Worm (Caenorhabditis elegans) whole organism, L1 larva: ENCODE results near the gene szy-20.

ENCODE experiments used
- C16A3.4 ChIP-seq: fragments of 150-350 bp; optimal IDR thresholded peaks from 2 replicates; lab custom pipeline; 2014; ENCODE audit warnings: missing biosample characterization, missing genetic modification characterization
- C34B4.2 ChIP-seq: sonication (generic microtip); optimal IDR thresholded peaks from 2 replicates; lab custom pipeline; 2017; ENCODE audit warnings: mild to moderate bottlenecking, missing genetic modification characterization, missing compliant biosample characterization
- aha-1 ChIP-seq: fragments of 150-350 bp; optimal IDR thresholded peaks from 2 replicates; lab custom pipeline; 2014; ENCODE audit warnings: missing biosample characterization, missing genetic modification characterization
- ama-1 ChIP-seq: fragments of 150-350 bp; optimal IDR thresholded peaks from 2 replicates; lab custom pipeline; 2014
- ceh-82 ChIP-seq, 3 experiments: fragments of 150-350 bp in 1 of 3; sonication (generic microtip) in 2 of 3; optimal IDR thresholded peaks; 2 replicates each; lab custom pipeline; 2014 to 2017; ENCODE audit warnings: missing biosample characterization in 3 of 3, missing genetic modification characterization in 3 of 3
- ceh-88 ChIP-seq: fragments of 200-800 bp; sonication (Bioruptor generic); IDR thresholded peaks from 2 replicates; pipeline ENCODE4 v1.3.6; 2022; ENCODE audit warnings: missing genetic modification characterization, missing compliant biosample characterization
- dsc-1 ChIP-seq: sonication (generic microtip); optimal IDR thresholded peaks from 2 replicates; lab custom pipeline; 2016; ENCODE audit warnings: mild to moderate bottlenecking, missing genetic modification characterization, missing compliant biosample characterization
- efl-1 ChIP-seq, 4 experiments: fragments of 150-350 bp; optimal IDR thresholded peaks in 3 of 4; peaks in 1 of 4; 1 replicate in 1 of 4; 2 replicates in 3 of 4; lab custom pipeline; 2014; ENCODE audit warnings: missing biosample characterization in 2 of 4, missing genetic modification characterization in 2 of 4, missing genetic modification reagents in 2 of 4
- efl-3 ChIP-seq: fragments of 200-800 bp; sonication (Bioruptor generic); optimal IDR thresholded peaks from 2 replicates; lab custom pipeline; 2018; ENCODE audit warnings: mild to moderate bottlenecking, missing genetic modification characterization, missing compliant biosample characterization
- egl-13 ChIP-seq: sonication (generic microtip); optimal IDR thresholded peaks from 2 replicates; lab custom pipeline; 2016; ENCODE audit warnings: missing genotype, missing genetic modification reagents, missing genetic modification characterization, missing compliant biosample characterization
- elt-2 ChIP-seq: sonication (generic microtip); optimal IDR thresholded peaks from 2 replicates; lab custom pipeline; 2016; ENCODE audit warnings: missing genetic modification characterization, mild to moderate bottlenecking, inconsistent platforms, missing compliant biosample characterization, missing genetic modification reagents
- fkh-4 ChIP-seq: sonication (generic microtip); optimal IDR thresholded peaks from 2 replicates; lab custom pipeline; 2016; ENCODE audit warnings: missing compliant biosample characterization, missing genetic modification characterization, borderline replicate concordance
- fkh-8 ChIP-seq: sonication (generic microtip); optimal IDR thresholded peaks from 2 replicates; lab custom pipeline; 2016; ENCODE audit warnings: mild to moderate bottlenecking, missing genetic modification characterization, missing compliant biosample characterization
- lin-14 ChIP-seq: fragments of 200-800 bp; sonication (Bioruptor generic); optimal IDR thresholded peaks from 2 replicates; lab custom pipeline; 2018; ENCODE audit warnings: mild to moderate bottlenecking, missing genetic modification characterization, moderate library complexity, missing compliant biosample characterization
- lin-15B ChIP-seq: fragments of 150-350 bp; sonication (generic microtip); optimal IDR thresholded peaks from 3 replicates; lab custom pipeline; 2014; ENCODE audit warnings: missing biosample characterization, missing genetic modification characterization
- lin-35 ChIP-seq, 2 experiments: fragments of 150-350 bp; optimal IDR thresholded peaks; 2 replicates each; lab custom pipeline; 2014; ENCODE audit warnings: missing biosample characterization in 2 of 2, missing genetic modification characterization in 2 of 2, missing genetic modification reagents in 2 of 2
- lin-39 ChIP-seq: fragments of 150-350 bp; optimal IDR thresholded peaks from 2 replicates; lab custom pipeline; 2014; ENCODE audit warnings: missing biosample characterization, missing genetic modification reagents, missing genetic modification characterization
- mab-9 ChIP-seq: fragments of 200-800 bp; sonication (Bioruptor generic); IDR thresholded peaks from 2 replicates; pipeline ENCODE4 v1.3.6; 2022; ENCODE audit warnings: missing genetic modification reagents, missing genetic modification characterization, missing compliant biosample characterization
- mdl-1 ChIP-seq, 2 experiments: fragments of 150-350 bp; optimal IDR thresholded peaks; 2 replicates each; lab custom pipeline; 2014 to 2017; ENCODE audit warnings: missing biosample characterization in 2 of 2, missing genetic modification characterization in 2 of 2, inconsistent platforms in 1 of 2
- mef-2 ChIP-seq: fragments of 150-350 bp; optimal IDR thresholded peaks from 2 replicates; lab custom pipeline; 2014; ENCODE audit warnings: missing biosample characterization, missing genetic modification characterization
- mep-1 ChIP-seq: fragments of 150-350 bp; optimal IDR thresholded peaks from 2 replicates; lab custom pipeline; 2014; ENCODE audit warnings: missing biosample characterization, missing genetic modification characterization
- nhr-12 ChIP-seq: sonication (generic microtip); optimal IDR thresholded peaks from 2 replicates; lab custom pipeline; 2017; ENCODE audit warnings: missing biosample characterization, missing genetic modification characterization
- nhr-20 ChIP-seq: sonication (generic microtip); optimal IDR thresholded peaks from 2 replicates; lab custom pipeline; 2016; ENCODE audit warnings: mild to moderate bottlenecking, missing genetic modification characterization, missing compliant biosample characterization
- nhr-47 ChIP-seq: sonication (generic microtip); optimal IDR thresholded peaks from 2 replicates; lab custom pipeline; 2016; ENCODE audit warnings: mild to moderate bottlenecking, missing genetic modification characterization, moderate library complexity, missing compliant biosample characterization
- nhr-71 ChIP-seq: sonication (generic microtip); optimal IDR thresholded peaks from 2 replicates; lab custom pipeline; 2016; ENCODE audit warnings: mild to moderate bottlenecking, missing genetic modification characterization, moderate library complexity, missing compliant biosample characterization
- pag-3 ChIP-seq: sonication (generic microtip); optimal IDR thresholded peaks from 2 replicates; lab custom pipeline; 2017; ENCODE audit warnings: missing genetic modification characterization, mild to moderate bottlenecking, missing compliant biosample characterization, antibody characterized with exemption, borderline replicate concordance; ENCODE audit not compliant: insufficient read depth
- pax-3 ChIP-seq: fragments of 200-800 bp; sonication (Bioruptor generic); optimal IDR thresholded peaks from 2 replicates; lab custom pipeline; 2018; ENCODE audit warnings: mild to moderate bottlenecking, missing genetic modification characterization, moderate library complexity, missing compliant biosample characterization
- pqm-1 ChIP-seq: sonication (generic microtip); optimal IDR thresholded peaks from 3 replicates; lab custom pipeline; 2017; ENCODE audit warnings: missing biosample characterization, missing genetic modification characterization
- rnt-1 ChIP-seq: sonication (generic microtip); optimal IDR thresholded peaks from 2 replicates; lab custom pipeline; 2016; ENCODE audit warnings: mild to moderate bottlenecking, missing genetic modification characterization, moderate library complexity, missing compliant biosample characterization
- skn-1 ChIP-seq: fragments of 150-350 bp; optimal IDR thresholded peaks from 2 replicates; lab custom pipeline; 2014; ENCODE audit warnings: missing biosample characterization, missing genetic modification characterization
- sox-4 ChIP-seq: sonication (generic microtip); optimal IDR thresholded peaks from 2 replicates; lab custom pipeline; 2016; ENCODE audit warnings: missing genetic modification characterization, missing compliant biosample characterization
- swsn-7 ChIP-seq: sonication (generic microtip); optimal IDR thresholded peaks from 2 replicates; lab custom pipeline; 2016; ENCODE audit warnings: missing genetic modification characterization, missing compliant biosample characterization
- tlp-1 ChIP-seq: fragments of 150-350 bp; optimal IDR thresholded peaks from 2 replicates; lab custom pipeline; 2014; ENCODE audit warnings: missing biosample characterization, missing genetic modification characterization
- unc-130 ChIP-seq: fragments of 150-350 bp; optimal IDR thresholded peaks from 2 replicates; lab custom pipeline; 2017; ENCODE audit warnings: missing biosample characterization, missing genetic modification characterization, inconsistent platforms
- unc-86 ChIP-seq: sonication (generic microtip); optimal IDR thresholded peaks from 2 replicates; lab custom pipeline; 2016; ENCODE audit warnings: missing genetic modification characterization, missing compliant biosample characterization
- unc-98 ChIP-seq: fragments of 200-800 bp; sonication (Bioruptor generic); IDR thresholded peaks from 2 replicates; pipeline ENCODE4 v1.3.6; 2022; ENCODE audit warnings: missing genetic modification characterization, missing compliant biosample characterization
- xbp-1 ChIP-seq: sonication (generic microtip); optimal IDR thresholded peaks from 2 replicates; lab custom pipeline; 2016; ENCODE audit warnings: missing genetic modification characterization, missing compliant biosample characterization

szy-20 gene

DNA sequence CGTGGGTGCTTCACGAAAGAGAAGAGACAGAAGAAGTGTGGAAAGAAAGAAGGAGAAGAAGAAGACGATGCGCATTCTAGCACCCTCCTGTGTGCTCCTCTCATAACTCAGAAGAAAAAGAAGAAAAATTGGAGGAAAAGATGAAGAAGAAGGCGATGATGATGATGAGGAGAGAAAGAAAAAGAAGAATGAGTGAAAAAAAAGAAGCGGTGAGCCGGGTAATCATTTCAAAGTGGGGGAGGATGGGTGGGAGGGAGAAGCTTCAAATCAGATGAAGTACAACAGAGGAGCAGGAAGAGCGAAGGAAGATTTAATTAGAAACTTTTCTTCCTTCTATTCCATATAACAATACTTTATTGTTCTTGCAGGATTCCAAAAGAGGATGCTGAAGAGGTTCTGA lies 41.6 kb upstream of the szy-20 start:
- TF ChIP-seq lin-14 (GFP tag; lab: Kevin White, UChicago) (peak; percentile 74), lin-39 (tag; lab: Kevin White, UChicago) (no peak), ceh-82 (tag; optimal IDR thresholded peaks at IDR 0.05; lab: Kevin White, UChicago) (peak in 1 of 3 experiments; percentile 12)
- TF ChIP-seq, all 84 proteins: peak for 2

DNA sequence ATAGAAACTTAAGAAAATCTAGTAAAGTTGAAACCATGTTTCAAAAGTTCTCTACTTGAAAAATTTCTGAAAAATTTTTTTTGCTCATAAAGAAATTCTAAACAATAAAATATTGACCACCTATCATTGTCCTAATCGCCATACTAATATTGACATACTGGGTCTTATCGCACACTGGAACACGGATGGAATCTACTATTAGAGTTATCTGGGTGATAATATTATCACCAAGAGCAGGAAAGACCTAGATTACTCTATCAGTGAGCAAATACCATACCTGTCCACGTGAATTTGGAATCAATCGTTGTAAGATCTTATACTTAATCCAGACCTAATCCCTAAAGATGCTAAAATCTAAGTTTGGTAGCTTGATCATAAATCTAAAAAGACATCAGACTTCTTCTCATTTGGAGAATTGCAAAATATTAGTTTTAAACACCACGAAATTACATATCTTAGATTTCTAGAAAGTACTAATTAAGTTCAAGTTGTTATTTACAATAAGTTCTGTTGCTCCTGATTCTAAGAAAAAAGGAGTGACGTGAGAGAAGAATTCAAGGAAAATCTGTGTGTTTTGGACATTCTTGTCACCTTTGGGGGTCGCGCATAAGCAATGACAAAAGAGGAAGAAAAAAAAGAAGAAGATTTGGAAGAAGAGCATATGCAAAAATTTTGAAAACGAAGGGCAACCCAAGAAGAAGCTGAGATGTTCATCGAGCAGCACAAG lies 41.0 kb upstream of the szy-20 start:
- no peak for TF ChIP-seq efl-1 (optimal IDR thresholded peaks at IDR 0.05; lab: Kevin White, UChicago)
- peak in 1 of 2 experiments; percentile 59 for TF ChIP-seq efl-1 (GFP tag; optimal IDR thresholded peaks at IDR 0.05 in 1 of 2; lab: Kevin White, UChicago)
- TF ChIP-seq dsc-1 (tag; lab: Kevin White, UChicago) = peak; percentile 55
- TF ChIP-seq nhr-47 = peak; percentile 57
- peak; percentile 52 for TF ChIP-seq tlp-1
- peak; percentile 76 for TF ChIP-seq pqm-1
- peak; percentile 88 for TF ChIP-seq elt-2 (tag; lab: Kevin White, UChicago)
- TF ChIP-seq pag-3 (tag; lab: Kevin White, UChicago) = no peak
- TF ChIP-seq lin-39 (tag; lab: Kevin White, UChicago) = no peak
- TF ChIP-seq pax-3 (tag; lab: Kevin White, UChicago) = peak; percentile 67
- peak; percentile 84 for TF ChIP-seq nhr-71 (tag; lab: Kevin White, UChicago)
- TF ChIP-seq sox-4 (tag; lab: Kevin White, UChicago) = peak; percentile 35
- TF ChIP-seq C16A3.4 = no peak
- peak; percentile 82 for TF ChIP-seq fkh-8 (tag; lab: Kevin White, UChicago)
- TF ChIP-seq rnt-1 (tag; lab: Kevin White, UChicago) = no peak
- no peak for TF ChIP-seq egl-13 (tag; lab: Kevin White, UChicago)

- TF ChIP-seq efl-3 (no peak), ceh-88 (GFP tag; lab: Robert Waterston, UW) (no peak), fkh-8 (tag; lab: Kevin White, UChicago) (no peak), ama-1 (lab: Kevin White, UChicago) (no peak), mdl-1 (tag; optimal IDR thresholded peaks at IDR 0.05; lab: Kevin White, UChicago) (no peak), fkh-4 (tag; lab: Kevin White, UChicago) (no peak)
These were observed 38.6 kb upstream of the szy-20 start for ce11 chrII:9007741-9008140.

- TF ChIP-seq fkh-8 (tag; lab: Kevin White, UChicago) (peak; percentile 7), aha-1 (tag; lab: Kevin White, UChicago) (no peak)
- TF ChIP-seq, all 84 proteins: peak for 1
These were observed 35.9 kb upstream of the szy-20 start, which contains the start of gene F44G4.7 for ce11 chrII:9005067-9005466. TSS of gene F44G4.7 (minus strand) at chrII:9005167.

ce11 chrII:9001743-9002222 lies 32.6 kb upstream of the szy-20 start, which contains the start of gene F44G4.6:
TSS of gene F44G4.6 (minus strand) at chrII:9001793.
- TF ChIP-seq mep-1 (tag; lab: Kevin White, UChicago) = no peak
- TF ChIP-seq efl-1 (optimal IDR thresholded peaks at IDR 0.05; lab: Kevin White, UChicago) = no peak
- TF ChIP-seq efl-1 (GFP tag; optimal IDR thresholded peaks at IDR 0.05 in 1 of 2; lab: Kevin White, UChicago) = peak in 1 of 2 experiments; percentile 28
- no peak for TF ChIP-seq unc-130 (tag; lab: Kevin White, UChicago)
- TF ChIP-seq lin-15B = no peak
- TF ChIP-seq mef-2 (tag; lab: Kevin White, UChicago) = no peak
- TF ChIP-seq xbp-1 (tag; lab: Kevin White, UChicago) = no peak
- TF ChIP-seq swsn-7 (tag; lab: Kevin White, UChicago) = no peak

DNA sequence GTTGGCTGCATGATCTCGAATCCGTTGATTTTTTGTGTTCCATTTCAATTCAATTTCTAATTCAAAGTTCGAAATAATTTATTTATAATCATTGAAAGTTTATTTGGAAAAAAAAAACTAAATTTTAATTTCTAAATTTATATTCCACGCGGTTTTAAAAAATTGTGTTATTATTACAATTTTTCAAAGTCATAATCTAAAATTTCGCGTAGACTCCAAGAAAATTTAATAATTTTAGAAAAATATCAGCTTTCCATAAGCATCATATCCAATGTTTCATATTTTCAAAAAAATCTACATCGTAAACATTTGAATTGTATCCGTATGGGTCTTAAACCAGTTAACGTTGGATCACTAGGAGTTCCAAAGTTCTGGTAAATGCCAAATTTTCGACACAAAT lies 31.2 kb upstream of the szy-20 start, which contains the start of gene F44G4.5:
TSS of gene F44G4.5 (minus strand) at position 101 of the 400 bp plus-strand sequence.
- TF ChIP-seq fkh-8 (tag; lab: Kevin White, UChicago) (no peak), nhr-20 (no peak), lin-35 (GFP tag; optimal IDR thresholded peaks at IDR 0.05; lab: Kevin White, UChicago) (no peak), efl-1 (optimal IDR thresholded peaks at IDR 0.05; lab: Kevin White, UChicago) (no peak), efl-1 (GFP tag; optimal IDR thresholded peaks at IDR 0.05 in 1 of 2; lab: Kevin White, UChicago) (no peak), mef-2 (tag; lab: Kevin White, UChicago) (no peak), mab-9 (GFP tag; lab: Robert Waterston, UW) (no peak), skn-1 (tag; lab: Kevin White, UChicago) (no peak), unc-86 (tag; lab: Kevin White, UChicago) (no peak), dsc-1 (tag; lab: Kevin White, UChicago) (no peak), C34B4.2 (tag; lab: Kevin White, UChicago) (no peak), nhr-12 (no peak), C16A3.4 (no peak), unc-98 (GFP tag; lab: Robert Waterston, UW) (no peak), swsn-7 (tag; lab: Kevin White, UChicago) (no peak)
